Fruit fly (Drosophila melanogaster) whole organism, embryonic: ENCODE results near the gene CG45099.
A peak's percentile ranks its signal among the peaks of the same experiment; 100 is the strongest.

ENCODE experiments used
- Abd-B ChIP-seq: fragments of 200-800 bp; sonication (Bioruptor generic); optimal IDR thresholded peaks from 2 replicates; lab custom pipeline; 2018; ENCODE audit warnings: missing biosample characterization, mild to moderate bottlenecking, missing genetic modification characterization, moderate library complexity
- CG11504 ChIP-seq: fragments of 200-800 bp; sonication (Bioruptor generic); optimal IDR thresholded peaks from 3 replicates; lab custom pipeline; 2019; ENCODE audit warnings: missing biosample characterization, mild to moderate bottlenecking, missing genetic modification characterization, moderate library complexity
- CG12299 ChIP-seq: fragments of 200-800 bp; sonication (Bioruptor generic); optimal IDR thresholded peaks from 2 replicates; lab custom pipeline; 2018; ENCODE audit warnings: missing biosample characterization, mild to moderate bottlenecking, missing genetic modification characterization
- CG13424 ChIP-seq: fragments of 200-800 bp; sonication (Bioruptor generic); optimal IDR thresholded peaks from 2 replicates; lab custom pipeline; 2019; ENCODE audit warnings: missing biosample characterization, mild to moderate bottlenecking, missing genetic modification characterization, moderate library complexity
- CG14014 ChIP-seq: fragments of 200-800 bp; sonication (Bioruptor generic); IDR thresholded peaks from 2 replicates; pipeline ENCODE4 v1.3.6; 2022; ENCODE audit warnings: missing biosample characterization, missing genetic modification characterization
- CG15269 ChIP-seq: fragments of 200-800 bp; sonication (Bioruptor generic); optimal IDR thresholded peaks from 2 replicates; lab custom pipeline; 2018; ENCODE audit warnings: missing biosample characterization, mild to moderate bottlenecking, missing genetic modification characterization, moderate library complexity
- CG1603 ChIP-seq: fragments of 200-800 bp; sonication (Bioruptor generic); optimal IDR thresholded peaks from 2 replicates; lab custom pipeline; 2019; ENCODE audit warnings: missing biosample characterization, mild to moderate bottlenecking, missing genetic modification characterization, moderate library complexity
- CG16813 ChIP-seq: fragments of 200-800 bp; sonication (Bioruptor generic); IDR thresholded peaks from 3 replicates; pipeline ENCODE4 v1.3.6; 2022; ENCODE audit warnings: missing biosample characterization, missing genetic modification characterization; ENCODE audit not compliant: partially characterized antibody
- CG2199 ChIP-seq: fragments of 200-800 bp; sonication (Bioruptor generic); IDR thresholded peaks from 3 replicates; pipeline ENCODE4 v1.3.6; 2022; ENCODE audit warnings: missing biosample characterization, missing genetic modification characterization
- CG30020 ChIP-seq: fragments of 200-800 bp; optimal IDR thresholded peaks from 2 replicates; lab custom pipeline; 2019; ENCODE audit warnings: missing biosample characterization, mild to moderate bottlenecking, missing genetic modification characterization, moderate library complexity
- CG43689 ChIP-seq: fragments of 200-800 bp; sonication (Bioruptor generic); IDR thresholded peaks from 2 replicates; pipeline ENCODE4 v1.3.6; 2022; ENCODE audit warnings: missing biosample characterization, missing genetic modification characterization
- CG5245 ChIP-seq: fragments of 200-800 bp; sonication (Bioruptor generic); optimal IDR thresholded peaks from 3 replicates; lab custom pipeline; 2016; ENCODE audit warnings: missing biosample characterization, missing genetic modification characterization
- CG6654 ChIP-seq: fragments of 200-800 bp; sonication (Bioruptor generic); optimal IDR thresholded peaks from 2 replicates; lab custom pipeline; 2017; ENCODE audit warnings: missing biosample characterization, mild to moderate bottlenecking, missing genetic modification characterization
- Ets65A ChIP-seq: fragments of 200-800 bp; sonication (Bioruptor generic); peaks from one replicate; lab custom pipeline; 2016; ENCODE audit warnings: missing biosample characterization, missing genetic modification characterization
- GATAe ChIP-seq: fragments of 200-800 bp; sonication (Bioruptor generic); conservative IDR thresholded peaks from 2 replicates; pipeline ENCODE4 v1.3.6; 2022; ENCODE audit warnings: missing biosample characterization, missing genetic modification characterization
- Hr78 ChIP-seq, 2 experiments: fragments of 200-800 bp in 1 of 2; fragments of >200 bp in 1 of 2; sonication (Bioruptor generic) in 1 of 2; optimal IDR thresholded peaks; 2 replicates each; lab custom pipeline; 2017 to 2019; ENCODE audit warnings: missing biosample characterization in 2 of 2, missing genetic modification characterization in 2 of 2, mild to moderate bottlenecking in 1 of 2, moderate library complexity in 1 of 2
- Hsf ChIP-seq: fragments of 200-800 bp; sonication (Bioruptor generic); optimal IDR thresholded peaks from 3 replicates; lab custom pipeline; 2016; ENCODE audit warnings: missing biosample characterization, missing genetic modification characterization
- Nf-YA ChIP-seq: fragments of 200-800 bp; sonication (Bioruptor generic); IDR thresholded peaks from 2 replicates; pipeline ENCODE4 v1.3.6; 2022; ENCODE audit warnings: missing biosample characterization, missing genetic modification characterization
- Nf-YB ChIP-seq: fragments of 200-800 bp; sonication (Bioruptor generic); optimal IDR thresholded peaks from 3 replicates; lab custom pipeline; 2019; ENCODE audit warnings: missing biosample characterization, mild to moderate bottlenecking, missing genetic modification characterization, moderate library complexity
- Nf-YC ChIP-seq: fragments of 200-800 bp; optimal IDR thresholded peaks from 3 replicates; lab custom pipeline; 2019; ENCODE audit warnings: missing biosample characterization, mild to moderate bottlenecking, missing genetic modification characterization, moderate library complexity
- ab ChIP-seq: fragments of 200-800 bp; sonication (Bioruptor generic); optimal IDR thresholded peaks from 2 replicates; lab custom pipeline; 2016; ENCODE audit warnings: missing biosample characterization, missing genetic modification characterization
- abd-A ChIP-seq: fragments of 200-800 bp; sonication (Bioruptor generic); optimal IDR thresholded peaks from 3 replicates; lab custom pipeline; 2019; ENCODE audit warnings: missing biosample characterization, mild to moderate bottlenecking, missing genetic modification characterization, moderate library complexity
- bigmax ChIP-seq: fragments of 200-800 bp; sonication (Bioruptor generic); optimal IDR thresholded peaks from 2 replicates; lab custom pipeline; 2018; ENCODE audit warnings: missing biosample characterization, mild to moderate bottlenecking, missing genetic modification characterization
- cg ChIP-seq: fragments of 200-800 bp; sonication (Bioruptor generic); optimal IDR thresholded peaks from 3 replicates; lab custom pipeline; 2019; ENCODE audit warnings: missing biosample characterization, mild to moderate bottlenecking, missing genetic modification characterization, moderate library complexity
- chinmo ChIP-seq: fragments of 200-800 bp; sonication (Bioruptor generic); IDR thresholded peaks from 4 replicates; pipeline ENCODE4 v1.3.6; 2022; ENCODE audit warnings: missing biosample characterization, missing genetic modification characterization; ENCODE audit not compliant: partially characterized antibody
- chm ChIP-seq: fragments of 200-800 bp; sonication (Bioruptor generic); IDR thresholded peaks from 2 replicates; pipeline ENCODE4 v1.3.6; 2022; ENCODE audit warnings: missing biosample characterization, missing genetic modification characterization
- dan ChIP-seq: fragments of 200-800 bp; sonication (Bioruptor generic); IDR thresholded peaks from 2 replicates; pipeline ENCODE4 v1.3.6; 2022; ENCODE audit warnings: missing biosample characterization, missing genetic modification characterization
- esg ChIP-seq: fragments of 200-800 bp; sonication (Bioruptor generic); conservative IDR thresholded peaks from 2 replicates; pipeline ENCODE4 v1.3.6; 2022; ENCODE audit warnings: missing biosample characterization, missing genetic modification characterization
- exex ChIP-seq: fragments of 200-800 bp; sonication (Bioruptor generic); optimal IDR thresholded peaks from 4 replicates; lab custom pipeline; 2018; ENCODE audit warnings: missing biosample characterization, mild to moderate bottlenecking, missing genetic modification characterization, moderate library complexity
- fd64A ChIP-seq: fragments of 200-800 bp; sonication (Bioruptor generic); optimal IDR thresholded peaks from 3 replicates; lab custom pipeline; 2018; ENCODE audit warnings: missing biosample characterization, mild to moderate bottlenecking, missing genetic modification characterization
- gsb ChIP-seq: fragments of 200-800 bp; sonication (Bioruptor generic); IDR thresholded peaks from 2 replicates; pipeline ENCODE4 v1.3.6; 2022; ENCODE audit warnings: missing biosample characterization, missing genetic modification characterization
- her ChIP-seq: fragments of 200-800 bp; sonication (Bioruptor generic); optimal IDR thresholded peaks from 2 replicates; lab custom pipeline; 2016; ENCODE audit warnings: missing biosample characterization, missing genetic modification characterization
- insv ChIP-seq, 2 experiments: fragments of 200-800 bp; sonication (Bioruptor generic); optimal IDR thresholded peaks; 3 replicates each; lab custom pipeline; 2016 to 2018; ENCODE audit warnings: missing biosample characterization in 2 of 2, missing genetic modification characterization in 2 of 2
- kni ChIP-seq: fragments of 200-800 bp; sonication (Bioruptor generic); optimal IDR thresholded peaks from 3 replicates; lab custom pipeline; 2017; ENCODE audit warnings: mild to moderate bottlenecking, missing biosample characterization, missing genetic modification reagents, missing genetic modification characterization
- oc ChIP-seq: fragments of 200-800 bp; sonication (Bioruptor generic); optimal IDR thresholded peaks from 2 replicates; lab custom pipeline; 2018; ENCODE audit warnings: missing biosample characterization, mild to moderate bottlenecking, missing genetic modification characterization, moderate library complexity
- pho ChIP-seq: fragments of 200-800 bp; sonication (Bioruptor generic); optimal IDR thresholded peaks from 2 replicates; lab custom pipeline; 2016; ENCODE audit warnings: missing biosample characterization, missing genetic modification characterization
- run ChIP-seq: fragments of 200-800 bp; sonication (Bioruptor generic); optimal IDR thresholded peaks from 3 replicates; lab custom pipeline; 2018; ENCODE audit warnings: missing biosample characterization, mild to moderate bottlenecking, missing genetic modification characterization
- sr ChIP-seq: fragments of 200-800 bp; sonication (Bioruptor generic); IDR thresholded peaks from 3 replicates; pipeline ENCODE4 v1.3.6; 2022; ENCODE audit warnings: missing biosample characterization, missing genetic modification characterization
- stwl ChIP-seq: fragments of 200-800 bp; sonication (Bioruptor generic); optimal IDR thresholded peaks from 3 replicates; lab custom pipeline; 2018; ENCODE audit warnings: missing biosample characterization, mild to moderate bottlenecking, missing genetic modification characterization, moderate library complexity
- tll ChIP-seq, 2 experiments: fragments of 200-800 bp in 1 of 2; fragments of >200 bp in 1 of 2; sonication (Bioruptor generic) in 1 of 2; optimal IDR thresholded peaks; 2 replicates each; lab custom pipeline; 2017 to 2019; ENCODE audit warnings: missing biosample characterization in 2 of 2, missing genetic modification characterization in 2 of 2, mild to moderate bottlenecking in 1 of 2, moderate library complexity in 1 of 2
- trh ChIP-seq: fragments of 200-800 bp; sonication (Bioruptor generic); optimal IDR thresholded peaks from 2 replicates; lab custom pipeline; 2016; ENCODE audit warnings: missing biosample characterization, missing genetic modification characterization

Gene CG45099

DNA sequence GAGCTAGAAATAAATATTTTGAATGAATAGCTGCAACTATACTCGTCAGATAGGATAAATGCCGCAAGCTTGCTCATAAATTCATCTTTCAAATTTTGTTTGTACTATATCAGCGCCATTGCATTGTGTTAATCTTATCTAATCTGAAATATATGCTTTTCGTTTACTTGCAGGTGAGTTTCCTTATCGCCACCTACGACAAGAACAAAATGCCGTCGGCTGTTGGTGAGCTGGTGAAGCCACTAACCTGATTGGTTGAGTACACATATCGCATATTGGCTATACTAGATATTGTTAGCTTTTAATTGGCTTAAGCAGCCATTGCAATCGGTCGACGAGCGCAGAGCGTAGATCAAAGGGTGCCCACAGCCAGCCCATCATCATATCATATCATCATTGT is 19.7 kb upstream of the CG45099 start:
- TF ChIP-seq dan (GFP tag; lab: Robert Waterston, UW) (no peak), insv (GFP tag; optimal IDR thresholded peaks at IDR 0.05; lab: Kevin White, UChicago) (no peak), Nf-YC (peak; percentile 87), Abd-B (GFP tag; lab: Kevin White, UChicago) (peak; percentile 6), CG12299 (no peak), CG5245 (GFP tag; lab: Kevin White, UChicago) (peak; percentile 42), Nf-YB (GFP tag; lab: Kevin White, UChicago) (peak; percentile 93), Nf-YA (peak; percentile 47; the same call in 1 of the 2 replicates), chinmo (0 out of 4 replicates have a peak, but pooled peaks have one; percentile 20), CG14014 (GFP tag; lab: Robert Waterston, UW) (no peak), GATAe (GFP tag; lab: Robert Waterston, UW) (peak; percentile 54), Ets65A (GFP tag; lab: Kevin White, UChicago) (peak; percentile 47), CG13424 (tag; lab: Kevin White, UChicago) (no peak)
- TF ChIP-seq, all 482 proteins: peak for 8

DNA sequence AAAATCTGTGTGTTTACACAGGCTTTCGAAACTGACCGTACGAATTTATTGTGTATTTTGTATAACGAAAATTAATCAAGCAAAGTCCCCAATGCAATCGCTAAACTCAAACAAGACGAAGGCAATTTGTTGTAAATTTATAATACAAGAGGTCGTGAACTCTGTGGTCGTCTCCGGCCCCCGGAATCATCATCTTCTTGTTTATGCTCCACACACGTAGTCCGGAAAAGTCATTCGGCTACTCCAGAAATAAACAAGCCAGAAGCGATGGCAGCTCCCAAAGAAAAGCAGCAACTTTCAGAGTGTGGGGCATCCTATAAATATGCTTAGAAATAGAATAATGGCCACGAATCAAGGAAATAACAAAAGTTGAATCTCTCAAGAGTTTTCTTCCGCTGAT is 19.1 kb upstream of the CG45099 start:
- no peak for TF ChIP-seq trh (GFP tag; lab: Kevin White, UChicago)
- TF ChIP-seq CG43689 (GFP tag; lab: Robert Waterston, UW) = no peak
- no peak for TF ChIP-seq CG30020 (tag; lab: Kevin White, UChicago)
- peak; percentile 65; the same call in 1 of the 3 replicates for TF ChIP-seq CG2199
- no peak for TF ChIP-seq Hsf (GFP tag; lab: Kevin White, UChicago)
- no peak for TF ChIP-seq pho
- TF ChIP-seq CG15269 (tag; lab: Kevin White, UChicago) = no peak
- TF ChIP-seq her (GFP tag; lab: Kevin White, UChicago) = no peak
- 0 out of 3 replicates have a peak, but pooled peaks have one; percentile 11 for TF ChIP-seq CG16813
- peak; percentile 27 for TF ChIP-seq chm (GFP tag; lab: Robert Waterston, UW)
- TF ChIP-seq abd-A (tag; lab: Kevin White, UChicago) = peak; percentile 45
- no peak for TF ChIP-seq CG1603
- peak; percentile 53 for TF ChIP-seq run (tag; lab: Kevin White, UChicago)
- no peak for TF ChIP-seq ab (GFP tag; lab: Kevin White, UChicago)
- peak in 1 of 2 experiments; percentile 92 for TF ChIP-seq Hr78 (GFP tag; optimal IDR thresholded peaks at IDR 0.05; lab: Kevin White, UChicago)
- peak; percentile 59 for TF ChIP-seq fd64A
- no peak for TF ChIP-seq CG6654 (GFP tag; lab: Kevin White, UChicago)
- TF ChIP-seq bigmax (GFP tag; lab: Kevin White, UChicago) = no peak

DNA sequence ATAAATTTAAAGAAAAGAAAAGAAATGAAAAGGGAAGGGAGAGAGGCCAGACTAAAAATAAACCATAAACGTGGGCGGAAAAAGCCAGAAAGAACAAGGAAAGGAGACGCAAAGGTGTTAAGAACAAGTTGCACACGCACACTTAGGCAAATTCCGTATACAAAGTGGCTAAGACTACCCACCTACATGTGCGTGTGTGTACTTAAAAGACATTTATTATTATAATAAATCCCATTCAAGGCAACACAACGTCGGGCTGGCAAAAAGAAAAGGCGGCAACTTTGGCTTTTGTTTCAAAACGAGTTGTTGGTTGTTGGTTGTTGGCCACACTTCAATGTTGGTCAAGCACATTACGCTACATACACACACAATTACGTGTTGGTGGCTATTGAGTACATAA is 18.1 kb upstream of the CG45099 start:
- peak in 1 of 2 experiments; percentile 64 for TF ChIP-seq tll (GFP tag; optimal IDR thresholded peaks at IDR 0.05; lab: Kevin White, UChicago)
- TF ChIP-seq kni (GFP tag; lab: Kevin White, UChicago) = peak; percentile 51
- no peak for TF ChIP-seq esg (GFP tag; lab: Robert Waterston, UW)
- peak; percentile 42 for TF ChIP-seq stwl (tag; lab: Kevin White, UChicago)
- 0 out of 2 replicates have a peak, but pooled peaks have one; percentile 22 for TF ChIP-seq gsb
- no peak for TF ChIP-seq exex (tag; lab: Kevin White, UChicago)
- TF ChIP-seq CG11504 (tag; lab: Kevin White, UChicago) = peak; percentile 13
- TF ChIP-seq cg (GFP tag; lab: Kevin White, UChicago) = peak; percentile 28
- no peak for TF ChIP-seq oc (tag; lab: Kevin White, UChicago)
- peak; percentile 2 for TF ChIP-seq Ets65A (GFP tag; lab: Kevin White, UChicago)
- TF ChIP-seq sr (GFP tag; lab: Robert Waterston, UW) = peak; percentile 84
